Fruit fly (Drosophila melanogaster) whole organism, embryonic: Measurements from ENCODE around the gene Neurl4.
A peak's percentile ranks its signal among the peaks of the same experiment; 100 is the strongest.

Experiments used
- Atf-2 ChIP-seq: fragments of 200-800 bp; sonication (Bioruptor generic); optimal IDR thresholded peaks from 2 replicates; lab custom pipeline; 2016; ENCODE audit warnings: missing biosample characterization, missing genetic modification characterization
- Atf3 ChIP-seq: fragments of 200-800 bp; sonication (Bioruptor generic); optimal IDR thresholded peaks from 3 replicates; lab custom pipeline; 2016; ENCODE audit warnings: missing biosample characterization, missing genetic modification characterization
- BEAF-32 ChIP-seq: fragments of 200-800 bp; sonication (Bioruptor generic); optimal IDR thresholded peaks from 3 replicates; lab custom pipeline; 2017; ENCODE audit warnings: missing biosample characterization, missing genetic modification characterization, mild to moderate bottlenecking, moderate library complexity, missing genetic modification reagents
- CG10979 ChIP-seq: fragments of 200-800 bp; sonication (Bioruptor generic); optimal IDR thresholded peaks from 2 replicates; lab custom pipeline; 2018; ENCODE audit warnings: missing biosample characterization, mild to moderate bottlenecking, missing genetic modification characterization, moderate library complexity
- CG12071 ChIP-seq: fragments of 200-800 bp; sonication (Bioruptor generic); optimal IDR thresholded peaks from 3 replicates; lab custom pipeline; 2018; ENCODE audit warnings: missing biosample characterization, mild to moderate bottlenecking, missing genetic modification characterization
- CG12769 ChIP-seq: fragments of 200-800 bp; sonication (Bioruptor generic); optimal IDR thresholded peaks from 2 replicates; lab custom pipeline; 2019; ENCODE audit warnings: missing biosample characterization, mild to moderate bottlenecking, missing genetic modification characterization, moderate library complexity
- CG13624 ChIP-seq: fragments of 200-800 bp; sonication (Bioruptor generic); optimal IDR thresholded peaks from 2 replicates; lab custom pipeline; 2016; ENCODE audit warnings: missing biosample characterization, missing genetic modification characterization
- CG15479 ChIP-seq: fragments of 200-800 bp; sonication (Bioruptor generic); optimal IDR thresholded peaks from 3 replicates; lab custom pipeline; 2019; ENCODE audit warnings: missing biosample characterization, mild to moderate bottlenecking, missing genetic modification characterization, moderate library complexity
- CG15696 ChIP-seq: fragments of 200-800 bp; sonication (Bioruptor generic); optimal IDR thresholded peaks from 2 replicates; lab custom pipeline; 2019; ENCODE audit warnings: missing biosample characterization, mild to moderate bottlenecking, missing genetic modification characterization, moderate library complexity
- CG1602 ChIP-seq: fragments of 200-800 bp; sonication (Bioruptor generic); optimal IDR thresholded peaks from 3 replicates; lab custom pipeline; 2016; ENCODE audit warnings: missing biosample characterization, missing genetic modification characterization
- CG17186 ChIP-seq: fragments of 200-800 bp; sonication (Bioruptor generic); optimal IDR thresholded peaks from 3 replicates; lab custom pipeline; 2017; ENCODE audit warnings: missing biosample characterization, missing genetic modification reagents, missing genetic modification characterization
- CG18764 ChIP-seq: fragments of 200-800 bp; sonication (Bioruptor generic); optimal IDR thresholded peaks from 3 replicates; lab custom pipeline; 2016; ENCODE audit warnings: missing biosample characterization, missing genetic modification characterization
- CG2199 ChIP-seq: fragments of 200-800 bp; sonication (Bioruptor generic); IDR thresholded peaks from 3 replicates; pipeline ENCODE4 v1.3.6; 2022; ENCODE audit warnings: missing biosample characterization, missing genetic modification characterization
- CG3281 ChIP-seq: fragments of 200-800 bp; sonication (Bioruptor generic); optimal IDR thresholded peaks from 3 replicates; lab custom pipeline; 2017; ENCODE audit warnings: missing biosample characterization, mild to moderate bottlenecking, missing genetic modification characterization
- CG3847 ChIP-seq: fragments of 200-800 bp; sonication (Bioruptor generic); IDR thresholded peaks from 2 replicates; pipeline ENCODE4 v1.3.6; 2022; ENCODE audit warnings: missing biosample characterization, missing genetic modification characterization
- CG3995 ChIP-seq: fragments of 200-800 bp; sonication (Bioruptor generic); optimal IDR thresholded peaks from 3 replicates; lab custom pipeline; 2016; ENCODE audit warnings: missing biosample characterization, missing genetic modification characterization
- CG4730 ChIP-seq: fragments of 200-800 bp; sonication (Bioruptor generic); IDR thresholded peaks from 2 replicates; pipeline ENCODE4 v1.3.6; 2022; ENCODE audit warnings: missing biosample characterization, missing genetic modification characterization
- CG5245 ChIP-seq: fragments of 200-800 bp; sonication (Bioruptor generic); optimal IDR thresholded peaks from 3 replicates; lab custom pipeline; 2016; ENCODE audit warnings: missing biosample characterization, missing genetic modification characterization
- CG7556 ChIP-seq: fragments of 200-800 bp; sonication (Bioruptor generic); optimal IDR thresholded peaks from 2 replicates; lab custom pipeline; 2017; ENCODE audit warnings: missing biosample characterization, mild to moderate bottlenecking, missing genetic modification characterization
- CG8924 ChIP-seq: fragments of 200-800 bp; optimal IDR thresholded peaks from 3 replicates; lab custom pipeline; 2019; ENCODE audit warnings: missing biosample characterization, mild to moderate bottlenecking, missing genetic modification characterization, moderate library complexity
- CG9215 ChIP-seq: fragments of 200-800 bp; sonication (Bioruptor generic); IDR thresholded peaks from 2 replicates; pipeline ENCODE4 v1.3.6; 2022; ENCODE audit warnings: missing biosample characterization, missing genetic modification characterization
- CG9609 ChIP-seq: fragments of 200-800 bp; sonication (Bioruptor generic); optimal IDR thresholded peaks from 3 replicates; lab custom pipeline; 2016; ENCODE audit warnings: missing biosample characterization, missing genetic modification characterization
- CG9876 ChIP-seq: fragments of 200-800 bp; sonication (Bioruptor generic); optimal IDR thresholded peaks from 2 replicates; lab custom pipeline; 2016; ENCODE audit warnings: missing biosample characterization, missing genetic modification characterization
- CG9932 ChIP-seq: fragments of 200-800 bp; sonication (Bioruptor generic); IDR thresholded peaks from 2 replicates; pipeline ENCODE4 v1.3.6; 2022; ENCODE audit warnings: missing biosample characterization, missing genetic modification characterization
- CTCF ChIP-seq: fragments of 200-800 bp; sonication (Bioruptor generic); optimal IDR thresholded peaks from 2 replicates; lab custom pipeline; 2017; ENCODE audit warnings: missing biosample characterization, mild to moderate bottlenecking, missing genetic modification characterization, moderate library complexity
- Dek ChIP-seq: fragments of 200-800 bp; sonication (Bioruptor generic); optimal IDR thresholded peaks from 3 replicates; lab custom pipeline; 2019; ENCODE audit warnings: missing biosample characterization, mild to moderate bottlenecking, missing genetic modification characterization, moderate library complexity
- Doc2 ChIP-seq: fragments of 200-800 bp; sonication (Bioruptor generic); IDR thresholded peaks from 2 replicates; pipeline ENCODE4 v1.3.6; 2022; ENCODE audit warnings: missing biosample characterization, missing genetic modification characterization
- Fer3 ChIP-seq: fragments of 200-800 bp; sonication (Bioruptor generic); optimal IDR thresholded peaks from 2 replicates; lab custom pipeline; 2018; ENCODE audit warnings: missing biosample characterization, mild to moderate bottlenecking, missing genetic modification characterization, moderate library complexity
- Hand ChIP-seq: fragments of 200-800 bp; sonication (Bioruptor generic); optimal IDR thresholded peaks from 2 replicates; lab custom pipeline; 2017; ENCODE audit warnings: mild to moderate bottlenecking, missing biosample characterization, missing genetic modification reagents, missing genetic modification characterization
- HmgD ChIP-seq: fragments of 200-800 bp; sonication (Bioruptor generic); optimal IDR thresholded peaks from 3 replicates; lab custom pipeline; 2016; ENCODE audit warnings: missing biosample characterization, missing genetic modification characterization
- Hr39 ChIP-seq: fragments of >200 bp; optimal IDR thresholded peaks from 2 replicates; lab custom pipeline; 2017
- Mad ChIP-seq: fragments of 200-800 bp; sonication (Bioruptor generic); optimal IDR thresholded peaks from 2 replicates; lab custom pipeline; 2016; ENCODE audit warnings: missing biosample characterization, missing genetic modification characterization
- NFAT ChIP-seq: fragments of 200-800 bp; sonication (Bioruptor generic); IDR thresholded peaks from 2 replicates; pipeline ENCODE4 v1.3.6; 2022; ENCODE audit warnings: missing biosample characterization, missing genetic modification characterization
- Neu2 ChIP-seq: fragments of 200-800 bp; sonication (Bioruptor generic); optimal IDR thresholded peaks from 3 replicates; lab custom pipeline; 2016; ENCODE audit warnings: missing biosample characterization, missing genetic modification characterization, borderline replicate concordance
- Nf-YA ChIP-seq: fragments of 200-800 bp; sonication (Bioruptor generic); IDR thresholded peaks from 2 replicates; pipeline ENCODE4 v1.3.6; 2022; ENCODE audit warnings: missing biosample characterization, missing genetic modification characterization
- Side ChIP-seq: fragments of 200-800 bp; sonication (Bioruptor generic); optimal IDR thresholded peaks from 2 replicates; lab custom pipeline; 2016; ENCODE audit warnings: missing biosample characterization, missing genetic modification characterization
- Sox100B ChIP-seq: fragments of 200-800 bp; sonication (Bioruptor generic); optimal IDR thresholded peaks from 3 replicates; lab custom pipeline; 2018; ENCODE audit warnings: missing biosample characterization, mild to moderate bottlenecking, missing genetic modification characterization
- Trl ChIP-seq, 3 experiments: fragments of >200 bp in 2 of 3; fragments of 200-800 bp in 1 of 3; sonication (Bioruptor generic) in 1 of 3; optimal IDR thresholded peaks; 2 replicates in 1 of 3; 3 replicates in 2 of 3; lab custom pipeline; 2016 to 2017; ENCODE audit warnings: missing biosample characterization in 1 of 3, missing genetic modification characterization in 1 of 3
- YL-1 ChIP-seq: fragments of 200-800 bp; sonication (Bioruptor generic); optimal IDR thresholded peaks from 3 replicates; lab custom pipeline; 2017; ENCODE audit warnings: missing biosample characterization, mild to moderate bottlenecking, missing genetic modification characterization
- aop ChIP-seq: fragments of 200-800 bp; sonication (Bioruptor generic); IDR thresholded peaks from 2 replicates; pipeline ENCODE4 v1.3.6; 2022; ENCODE audit warnings: missing biosample characterization, missing genetic modification characterization
- btn ChIP-seq: fragments of 200-800 bp; sonication (Bioruptor generic); optimal IDR thresholded peaks from 2 replicates; lab custom pipeline; 2016; ENCODE audit warnings: missing biosample characterization, missing genetic modification characterization
- chif ChIP-seq, 2 experiments: fragments of 200-800 bp; sonication (Bioruptor generic); optimal IDR thresholded peaks; 3 replicates each; lab custom pipeline; 2016; ENCODE audit warnings: missing biosample characterization in 2 of 2, missing genetic modification characterization in 2 of 2
- esg ChIP-seq: fragments of 200-800 bp; sonication (Bioruptor generic); conservative IDR thresholded peaks from 2 replicates; pipeline ENCODE4 v1.3.6; 2022; ENCODE audit warnings: missing biosample characterization, missing genetic modification characterization
- inv ChIP-seq: fragments of 200-800 bp; sonication (Bioruptor generic); IDR thresholded peaks from 2 replicates; pipeline ENCODE4 v1.3.6; 2022; ENCODE audit warnings: missing biosample characterization, missing genetic modification characterization; ENCODE audit not compliant: partially characterized antibody
- jing ChIP-seq: fragments of 200-800 bp; sonication (Bioruptor generic); optimal IDR thresholded peaks from 2 replicates; lab custom pipeline; 2018; ENCODE audit warnings: missing biosample characterization, mild to moderate bottlenecking, missing genetic modification characterization
- kay ChIP-seq: fragments of 200-800 bp; sonication (Bioruptor generic); optimal IDR thresholded peaks from 2 replicates; lab custom pipeline; 2016; ENCODE audit warnings: missing biosample characterization, missing genetic modification characterization
- sima ChIP-seq: fragments of 200-800 bp; sonication (Bioruptor generic); optimal IDR thresholded peaks from 2 replicates; lab custom pipeline; 2016; ENCODE audit warnings: missing biosample characterization, missing genetic modification characterization
- tin ChIP-seq: fragments of 200-800 bp; sonication (Bioruptor generic); optimal IDR thresholded peaks from 3 replicates; lab custom pipeline; 2016; ENCODE audit warnings: missing biosample characterization, missing genetic modification characterization
- tll ChIP-seq, 2 experiments: fragments of 200-800 bp in 1 of 2; fragments of >200 bp in 1 of 2; sonication (Bioruptor generic) in 1 of 2; optimal IDR thresholded peaks; 2 replicates each; lab custom pipeline; 2017 to 2019; ENCODE audit warnings: missing biosample characterization in 2 of 2, missing genetic modification characterization in 2 of 2, mild to moderate bottlenecking in 1 of 2, moderate library complexity in 1 of 2
- trh ChIP-seq: fragments of 200-800 bp; sonication (Bioruptor generic); optimal IDR thresholded peaks from 2 replicates; lab custom pipeline; 2016; ENCODE audit warnings: missing biosample characterization, missing genetic modification characterization
- unpg ChIP-seq: fragments of 200-800 bp; sonication (Bioruptor generic); optimal IDR thresholded peaks from 3 replicates; lab custom pipeline; 2018; ENCODE audit warnings: missing biosample characterization, mild to moderate bottlenecking, missing genetic modification characterization, moderate library complexity
- wor ChIP-seq: fragments of 200-800 bp; sonication (Bioruptor generic); IDR thresholded peaks from 2 replicates; pipeline ENCODE4 v1.3.6; 2022; ENCODE audit warnings: missing biosample characterization, missing genetic modification characterization

Gene Neurl4

dm6 chr3L:14036867-14037313 lies 12.8 kb downstream of the Neurl4 start, which contains the start of gene Hsp110 (continued):
- TF ChIP-seq CG15696 (tag; lab: Kevin White, UChicago) = no peak
- peak; percentile 26 for TF ChIP-seq CG13624 (GFP tag; lab: Kevin White, UChicago)
- TF ChIP-seq CG12071 = no peak
- TF ChIP-seq chif (GFP tag; optimal IDR thresholded peaks at IDR 0.05; lab: Kevin White, UChicago) = no peak
- TF ChIP-seq BEAF-32 (GFP tag; lab: Kevin White, UChicago) = peak; percentile 98
- TF ChIP-seq Sox100B (GFP tag; lab: Kevin White, UChicago) = no peak
- TF ChIP-seq CTCF (GFP tag; lab: Kevin White, UChicago) = peak; percentile 9
- TF ChIP-seq CG4730 (GFP tag; lab: Robert Waterston, UW) = no peak
- TF ChIP-seq CG18764 (GFP tag; lab: Kevin White, UChicago) = no peak
- TF ChIP-seq esg (GFP tag; lab: Robert Waterston, UW) = no peak
- peak; percentile 81 for TF ChIP-seq NFAT (GFP tag; lab: Robert Waterston, UW)
- TF ChIP-seq unpg (GFP tag; lab: Kevin White, UChicago) = peak; percentile 7
- no peak for TF ChIP-seq Doc2 (GFP tag; lab: Robert Waterston, UW)
- TF ChIP-seq CG9932 (GFP tag; lab: Robert Waterston, UW) = peak; percentile 76
- peak; percentile 99 for TF ChIP-seq inv
- no peak for TF ChIP-seq CG9876
- TF ChIP-seq Atf3 (GFP tag; lab: Kevin White, UChicago) = no peak
- TF ChIP-seq CG5245 = no peak
- TF ChIP-seq CG8924 (tag; lab: Kevin White, UChicago) = peak; percentile 22
- TF ChIP-seq jing (GFP tag; lab: Kevin White, UChicago) = no peak
- TF ChIP-seq CG9215 (GFP tag; lab: Robert Waterston, UW) = no peak
- TF ChIP-seq Neu2 (GFP tag; lab: Kevin White, UChicago) = no peak
- TF ChIP-seq Mad (GFP tag; lab: Kevin White, UChicago) = no peak
- no peak for TF ChIP-seq CG3281 (GFP tag; lab: Kevin White, UChicago)
- no peak for TF ChIP-seq CG3847
- peak; percentile 57 for TF ChIP-seq CG17186 (GFP tag; lab: Kevin White, UChicago)
- TF ChIP-seq CG10979 (tag; lab: Kevin White, UChicago) = peak; percentile 25
- TF ChIP-seq CG7556 = no peak
- no peak for TF ChIP-seq btn (GFP tag; lab: Kevin White, UChicago)
- peak; percentile 37 for TF ChIP-seq Dek
- peak; percentile 10 for TF ChIP-seq Fer3 (tag; lab: Kevin White, UChicago)
- no peak for TF ChIP-seq sima
- TF ChIP-seq Trl (optimal IDR thresholded peaks at IDR 0.05; lab: Kevin White, UChicago) = no peak
- peak; percentile 17 for TF ChIP-seq Trl (GFP tag; optimal IDR thresholded peaks at IDR 0.05; lab: Kevin White, UChicago)
- TF ChIP-seq trh (GFP tag; lab: Kevin White, UChicago) = no peak
- peak; percentile 16 for TF ChIP-seq Hand (GFP tag; lab: Kevin White, UChicago)
- TF ChIP-seq Hr39 (lab: Kevin White, UChicago) = no peak
- no peak for TF ChIP-seq Side (GFP tag; lab: Kevin White, UChicago)
- peak; percentile 3 for TF ChIP-seq CG3995 (GFP tag; lab: Kevin White, UChicago)
- TF ChIP-seq wor (GFP tag; lab: Robert Waterston, UW) = no peak
- peak; percentile 21 for TF ChIP-seq tin
- no peak for TF ChIP-seq HmgD (GFP tag; lab: Kevin White, UChicago)
- no peak for TF ChIP-seq CG15479 (GFP tag; lab: Kevin White, UChicago)
- no peak for TF ChIP-seq CG9609
- TF ChIP-seq tll (GFP tag; optimal IDR thresholded peaks at IDR 0.05; lab: Kevin White, UChicago) = no peak
- peak; percentile 58 for TF ChIP-seq YL-1 (GFP tag; lab: Kevin White, UChicago)
- no peak for TF ChIP-seq Nf-YA (GFP tag; lab: Robert Waterston, UW)
- no peak for TF ChIP-seq CG1602 (GFP tag; lab: Kevin White, UChicago)
- TF ChIP-seq aop (GFP tag; lab: Robert Waterston, UW) = no peak
- no peak for TF ChIP-seq CG12769
- TF ChIP-seq Atf-2 (GFP tag; lab: Kevin White, UChicago) = no peak
- no peak for TF ChIP-seq kay (GFP tag; lab: Kevin White, UChicago)
- TF ChIP-seq CG2199 = 0 out of 3 replicates have a peak, but pooled peaks have one; percentile 51
